Fruit fly (Drosophila melanogaster) S2 (cell line): ENCODE measurements around the gene CG32459.

Source experiments
- CG8478 ChIP-seq: fragments of >200 bp; optimal IDR thresholded peaks from 2 replicates; lab custom pipeline; 2018
- CTCF ChIP-seq, 2 experiments: fragments of >200 bp; optimal IDR thresholded peaks; 2 replicates each; lab custom pipeline; 2018

DNA sequence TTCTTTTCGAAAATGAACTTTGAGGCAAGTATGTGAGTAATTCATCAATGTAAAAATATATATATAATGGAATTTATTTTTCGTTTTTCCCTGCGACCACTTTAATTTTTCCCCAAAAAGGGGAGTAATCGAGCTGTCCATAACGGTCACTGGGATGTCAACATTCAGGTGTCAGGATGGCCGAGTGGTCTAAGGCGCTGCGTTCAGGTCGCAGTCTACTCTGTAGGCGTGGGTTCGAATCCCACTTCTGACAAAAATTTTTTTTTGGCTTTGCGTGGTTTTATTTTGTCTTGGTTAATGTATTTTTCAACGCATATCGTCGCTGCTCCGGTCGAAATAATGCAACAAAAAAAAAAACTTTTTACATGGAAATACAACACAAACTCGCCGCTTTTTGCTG lies 12.8 kb downstream of the CG32459 start:
- no peak for TF ChIP-seq CG8478
- no peak for TF ChIP-seq CTCF (optimal IDR thresholded peaks at IDR 0.05; lab: Kevin White, UChicago)
